Fruit fly (Drosophila melanogaster) Kc167 (cell line): ENCODE data around the gene CG43732.

Experiments
- Sin3A ChIP-seq: fragments of >200 bp; optimal IDR thresholded peaks from 2 replicates; lab custom pipeline; 2018; ENCODE audit warnings: missing external identifiers
- insv ChIP-seq: fragments of >200 bp; optimal IDR thresholded peaks from 3 replicates; lab custom pipeline; 2018; ENCODE audit warnings: missing external identifiers

- TF ChIP-seq insv (lab: Kevin White, UChicago) (no peak), Sin3A (lab: Kevin White, UChicago) (no peak)
Observed at dm6 chr3R:18978709-18979108, 28.7 kb downstream of the CG43732 start, which contains the start of gene euc.
